Fruit fly (Drosophila melanogaster): ENCODE measurements around the gene CG46399.
A peak's percentile ranks its signal among the peaks of the same experiment; 100 is the strongest.

Gene CG46399

dm6 chrX:14885554-14885953, 26.5 kb downstream of the CG46399 start:
- TF ChIP-seq CG15696 (tag; optimal IDR thresholded peaks at IDR 0.05) (no peak), Blimp-1 (GFP tag; optimal IDR thresholded peaks at IDR 0.05) (peak; percentile 9), CG9797 (GFP tag; optimal IDR thresholded peaks at IDR 0.05) (no peak), Lhr (GFP tag; optimal IDR thresholded peaks at IDR 0.05) (no peak), CG12769 (tag; optimal IDR thresholded peaks at IDR 0.05) (peak; percentile 74), CG6654 (GFP tag; optimal IDR thresholded peaks at IDR 0.05) (peak; percentile 97), dpn (GFP tag; optimal IDR thresholded peaks at IDR 0.05) (no peak), slbo (GFP tag; IDR thresholded peaks at IDR 0.05) (no peak), CG4707 (GFP tag; optimal IDR thresholded peaks at IDR 0.05) (no peak), CG3407 (GFP tag; optimal IDR thresholded peaks at IDR 0.05) (no peak), zen (tag; optimal IDR thresholded peaks at IDR 0.05) (no peak), Gug (GFP tag; IDR thresholded peaks at IDR 0.05) (no peak), CG1233 (GFP tag; optimal IDR thresholded peaks at IDR 0.05) (no peak), HHEX (GFP tag; optimal IDR thresholded peaks at IDR 0.05) (no peak), CG4820 (GFP tag; optimal IDR thresholded peaks at IDR 0.05) (no peak), vnd (GFP tag; IDR thresholded peaks at IDR 0.05; ENCODE audit: partially characterized antibody) (no peak), CG10321 (GFP tag; IDR thresholded peaks at IDR 0.05) (no peak), Gsc (GFP tag; IDR thresholded peaks at IDR 0.05) (no peak), Dll (GFP tag; IDR thresholded peaks at IDR 0.05; ENCODE audit: partially characterized antibody) (no peak), CG6683 (GFP tag; optimal IDR thresholded peaks at IDR 0.05) (no peak), pb (GFP tag; optimal IDR thresholded peaks at IDR 0.05) (no peak), Pdp1 (GFP tag; optimal IDR thresholded peaks at IDR 0.05) (no peak), Abd-B (GFP tag; optimal IDR thresholded peaks at IDR 0.05) (peak; percentile 11), wek (GFP tag; optimal IDR thresholded peaks at IDR 0.05) (no peak), kay (GFP tag; optimal IDR thresholded peaks at IDR 0.05) (no peak), seq (GFP tag; IDR thresholded peaks at IDR 0.05) (no peak), nmo (GFP tag; optimal IDR thresholded peaks at IDR 0.05) (no peak), ab (GFP tag; optimal IDR thresholded peaks at IDR 0.05) (no peak), Bteb2 (GFP tag; optimal IDR thresholded peaks at IDR 0.05) (no peak), Sox102F (GFP tag; optimal IDR thresholded peaks at IDR 0.05) (no peak), CG16815 (GFP tag; optimal IDR thresholded peaks at IDR 0.05) (no peak), pnt (GFP tag; optimal IDR thresholded peaks at IDR 0.05) (no peak), ci (GFP tag; IDR thresholded peaks at IDR 0.05) (no peak), CG2202 (tag; optimal IDR thresholded peaks at IDR 0.05) (no peak), oc (tag; optimal IDR thresholded peaks at IDR 0.05) (peak; percentile 35), CG12744 (GFP tag; optimal IDR thresholded peaks at IDR 0.05) (no peak), Dip3 (GFP tag; optimal IDR thresholded peaks at IDR 0.05) (no peak), CG8388 (GFP tag; optimal IDR thresholded peaks at IDR 0.05) (no peak), CG10431 (GFP tag; optimal IDR thresholded peaks at IDR 0.05) (no peak), Dbx (GFP tag; IDR thresholded peaks at IDR 0.05) (no peak), sqz (GFP tag; optimal IDR thresholded peaks at IDR 0.05) (peak; percentile 7), CG1529 (GFP tag; optimal IDR thresholded peaks at IDR 0.05) (no peak), sc (optimal IDR thresholded peaks at IDR 0.05) (no peak), sc (GFP tag; optimal IDR thresholded peaks at IDR 0.05) (no peak), dimm (GFP tag; IDR thresholded peaks at IDR 0.05) (no peak), CG2889 (GFP tag; IDR thresholded peaks at IDR 0.05) (no peak), al (GFP tag; IDR thresholded peaks at IDR 0.05) (no peak), CG9609 (GFP tag; optimal IDR thresholded peaks at IDR 0.05) (no peak), Drgx (GFP tag; IDR thresholded peaks at IDR 0.05) (no peak), Opbp (GFP tag; IDR thresholded peaks at IDR 0.05; ENCODE audit: partially characterized antibody) (no peak), gro (GFP tag; optimal IDR thresholded peaks at IDR 0.05) (no peak)
